Worm (Caenorhabditis elegans): Measurements from ENCODE around the gene Y25C1A.2.
A peak's percentile ranks its signal among the peaks of the same experiment; 100 is the strongest.

Gene Y25C1A.2

ce11 chrII:3112313-3112712, at the start of gene Y25C1A.2:
Gene Y25C1A.2, plus strand, starts transcription at chrII:3112613.
- no peak for TF ChIP-seq him-1 (tag; optimal IDR thresholded peaks at IDR 0.05)
- TF ChIP-seq dao-5 (tag; optimal IDR thresholded peaks at IDR 0.05): no peak
- no peak for TF ChIP-seq W03F9.2 (tag; optimal IDR thresholded peaks at IDR 0.05)

- TF ChIP-seq W03F9.2 (tag; optimal IDR thresholded peaks at IDR 0.05): no peak
- TF ChIP-seq dao-5 (tag; optimal IDR thresholded peaks at IDR 0.05): no peak
- TF ChIP-seq him-1 (tag; optimal IDR thresholded peaks at IDR 0.05): no peak
Measured at ce11 chrII:3062876-3063275, 49.5 kb upstream of the Y25C1A.2 start.

ce11 chrII:3063366-3063765, 49.0 kb upstream of the Y25C1A.2 start:
- TF ChIP-seq dao-5 (tag; optimal IDR thresholded peaks at IDR 0.05) (no peak), him-1 (tag; optimal IDR thresholded peaks at IDR 0.05) (no peak), W03F9.2 (tag; optimal IDR thresholded peaks at IDR 0.05) (no peak)

- TF ChIP-seq W03F9.2 (tag; optimal IDR thresholded peaks at IDR 0.05) (no peak), dao-5 (tag; optimal IDR thresholded peaks at IDR 0.05) (no peak), him-1 (tag; optimal IDR thresholded peaks at IDR 0.05) (no peak)
Measured at ce11 chrII:3063984-3064383, 48.4 kb upstream of the Y25C1A.2 start.

- TF ChIP-seq W03F9.2 (tag; optimal IDR thresholded peaks at IDR 0.05) (no peak), dao-5 (tag; optimal IDR thresholded peaks at IDR 0.05) (no peak), him-1 (tag; optimal IDR thresholded peaks at IDR 0.05) (no peak)
Measured at ce11 chrII:3064631-3065030, 47.8 kb upstream of the Y25C1A.2 start.

- TF ChIP-seq dao-5 (tag; optimal IDR thresholded peaks at IDR 0.05): no peak
- TF ChIP-seq W03F9.2 (tag; optimal IDR thresholded peaks at IDR 0.05): no peak
- TF ChIP-seq him-1 (tag; optimal IDR thresholded peaks at IDR 0.05): no peak
Measured at ce11 chrII:3065086-3065485, 47.3 kb upstream of the Y25C1A.2 start.

- TF ChIP-seq him-1 (tag; optimal IDR thresholded peaks at IDR 0.05): no peak
- no peak for TF ChIP-seq W03F9.2 (tag; optimal IDR thresholded peaks at IDR 0.05)
- TF ChIP-seq dao-5 (tag; optimal IDR thresholded peaks at IDR 0.05): no peak
Measured at ce11 chrII:3066401-3066800, 46.0 kb upstream of the Y25C1A.2 start.

ce11 chrII:3067447-3067846, 45.0 kb upstream of the Y25C1A.2 start:
- TF ChIP-seq him-1 (tag; optimal IDR thresholded peaks at IDR 0.05): no peak
- TF ChIP-seq W03F9.2 (tag; optimal IDR thresholded peaks at IDR 0.05): no peak
- TF ChIP-seq dao-5 (tag; optimal IDR thresholded peaks at IDR 0.05): no peak

- no peak for TF ChIP-seq him-1 (tag; optimal IDR thresholded peaks at IDR 0.05)
Measured at ce11 chrII:3067896-3068295, 44.5 kb upstream of the Y25C1A.2 start.

- no peak for TF ChIP-seq W03F9.2 (tag; optimal IDR thresholded peaks at IDR 0.05)
- no peak for TF ChIP-seq him-1 (tag; optimal IDR thresholded peaks at IDR 0.05)
- no peak for TF ChIP-seq dao-5 (tag; optimal IDR thresholded peaks at IDR 0.05)
Measured at ce11 chrII:3068646-3069045, 43.8 kb upstream of the Y25C1A.2 start.

- TF ChIP-seq him-1 (tag; optimal IDR thresholded peaks at IDR 0.05): no peak
- no peak for TF ChIP-seq W03F9.2 (tag; optimal IDR thresholded peaks at IDR 0.05)
- TF ChIP-seq dao-5 (tag; optimal IDR thresholded peaks at IDR 0.05): no peak
Measured at ce11 chrII:3070182-3070581, 42.2 kb upstream of the Y25C1A.2 start.

- TF ChIP-seq him-1 (tag; optimal IDR thresholded peaks at IDR 0.05): no peak
Measured at ce11 chrII:3071012-3071749, 41.2 kb upstream of the Y25C1A.2 start, which contains the start of gene Y25C1A.7. Gene Y25C1A.7, minus strand, starts transcription at chrII:3071062.

ce11 chrII:3076915-3077314, 35.5 kb upstream of the Y25C1A.2 start, which contains the start of gene Y25C1A.8:
Gene Y25C1A.8, minus strand, starts transcription at chrII:3076959.
- TF ChIP-seq him-1 (tag; optimal IDR thresholded peaks at IDR 0.05) (peak; percentile 70), W03F9.2 (tag; optimal IDR thresholded peaks at IDR 0.05) (peak; percentile 79), dao-5 (tag; optimal IDR thresholded peaks at IDR 0.05) (no peak)

ce11 chrII:3078496-3078895, 33.9 kb upstream of the Y25C1A.2 start, which contains the start of gene copb-1:
Gene copb-1, plus strand, starts transcription at chrII:3078796.
- no peak for TF ChIP-seq dao-5 (tag; optimal IDR thresholded peaks at IDR 0.05)
- no peak for TF ChIP-seq him-1 (tag; optimal IDR thresholded peaks at IDR 0.05)
- TF ChIP-seq W03F9.2 (tag; optimal IDR thresholded peaks at IDR 0.05): no peak

ce11 chrII:3087134-3087533, 25.3 kb upstream of the Y25C1A.2 start:
- TF ChIP-seq him-1 (tag; optimal IDR thresholded peaks at IDR 0.05) (no peak), dao-5 (tag; optimal IDR thresholded peaks at IDR 0.05) (no peak), W03F9.2 (tag; optimal IDR thresholded peaks at IDR 0.05) (no peak)
